Worm (Caenorhabditis elegans) whole organism, L4/young adult: ENCODE data around the gene alh-10.

Experiments used
- W03F9.2 ChIP-seq: fragments of 150-350 bp; optimal IDR thresholded peaks from 2 replicates; lab custom pipeline; 2014; ENCODE audit warnings: missing biosample characterization, missing genetic modification characterization
- dao-5 ChIP-seq: sonication (generic microtip); optimal IDR thresholded peaks from 2 replicates; lab custom pipeline; 2016; ENCODE audit warnings: missing genotype, missing genetic modification characterization, moderate library complexity, missing compliant biosample characterization
- him-1 ChIP-seq: sonication (generic microtip); optimal IDR thresholded peaks from 2 replicates; lab custom pipeline; 2016; ENCODE audit warnings: missing genotype, missing genetic modification reagents, missing genetic modification characterization, missing compliant biosample characterization

The alh-10 gene

ce11 chrX:7143515-7143914 lies at the start of gene alh-10:
Gene alh-10, minus strand, starts transcription at chrX:7143641.
- no peak for TF ChIP-seq dao-5 (tag; lab: Kevin White, UChicago)
- TF ChIP-seq W03F9.2 (tag; lab: Kevin White, UChicago), result no peak
- TF ChIP-seq him-1 (tag; lab: Kevin White, UChicago), result no peak

- TF ChIP-seq him-1 (tag; lab: Kevin White, UChicago), result no peak
- no peak for TF ChIP-seq dao-5 (tag; lab: Kevin White, UChicago)
- no peak for TF ChIP-seq W03F9.2 (tag; lab: Kevin White, UChicago)
Measured at ce11 chrX:7191882-7192281, 48.4 kb upstream of the alh-10 start, which contains the start of gene C55B6.7. Gene C55B6.7, minus strand, starts transcription at chrX:7191982.

- no peak for TF ChIP-seq dao-5 (tag; lab: Kevin White, UChicago)
- TF ChIP-seq him-1 (tag; lab: Kevin White, UChicago), result no peak
- TF ChIP-seq W03F9.2 (tag; lab: Kevin White, UChicago), result no peak
Measured at ce11 chrX:7187602-7188001, 44.2 kb upstream of the alh-10 start, which contains the start of gene C55B6.4. Gene C55B6.4, minus strand, starts transcription at chrX:7187702.

- TF ChIP-seq him-1 (tag; lab: Kevin White, UChicago) (no peak), dao-5 (tag; lab: Kevin White, UChicago) (no peak), W03F9.2 (tag; lab: Kevin White, UChicago) (peak; percentile 83)
Measured at ce11 chrX:7181627-7182026, 38.2 kb upstream of the alh-10 start.

ce11 chrX:7177341-7177740 lies 33.9 kb upstream of the alh-10 start, which contains the start of gene F43E12.1:
Gene F43E12.1, plus strand, starts transcription at chrX:7177641.
- TF ChIP-seq dao-5 (tag; lab: Kevin White, UChicago) (no peak), W03F9.2 (tag; lab: Kevin White, UChicago) (no peak), him-1 (tag; lab: Kevin White, UChicago) (no peak)

- TF ChIP-seq dao-5 (tag; lab: Kevin White, UChicago), result no peak
- no peak for TF ChIP-seq him-1 (tag; lab: Kevin White, UChicago)
- no peak for TF ChIP-seq W03F9.2 (tag; lab: Kevin White, UChicago)
Measured at ce11 chrX:7176817-7177216, 33.4 kb upstream of the alh-10 start.

- TF ChIP-seq him-1 (tag; lab: Kevin White, UChicago), result no peak
- no peak for TF ChIP-seq dao-5 (tag; lab: Kevin White, UChicago)
- TF ChIP-seq W03F9.2 (tag; lab: Kevin White, UChicago), result no peak
Measured at ce11 chrX:7175389-7175788, 31.9 kb upstream of the alh-10 start.

ce11 chrX:7170575-7171297 lies 27.3 kb upstream of the alh-10 start, which contains the start of gene bar-1:
Gene bar-1, minus strand, starts transcription at chrX:7170625.
- TF ChIP-seq W03F9.2 (tag; lab: Kevin White, UChicago) (no peak), him-1 (tag; lab: Kevin White, UChicago) (no peak), dao-5 (tag; lab: Kevin White, UChicago) (no peak)

- TF ChIP-seq him-1 (tag; lab: Kevin White, UChicago) (no peak), W03F9.2 (tag; lab: Kevin White, UChicago) (no peak), dao-5 (tag; lab: Kevin White, UChicago) (no peak)
Measured at ce11 chrX:7162764-7163163, 19.3 kb upstream of the alh-10 start.

- TF ChIP-seq dao-5 (tag; lab: Kevin White, UChicago) (no peak), him-1 (tag; lab: Kevin White, UChicago) (no peak), W03F9.2 (tag; lab: Kevin White, UChicago) (no peak)
Measured at ce11 chrX:7158736-7159135, 15.3 kb upstream of the alh-10 start, which contains the start of gene pgp-10. Gene pgp-10, plus strand, starts transcription at chrX:7159036.

ce11 chrX:7157483-7157882 lies 14.0 kb upstream of the alh-10 start:
- TF ChIP-seq him-1 (tag; lab: Kevin White, UChicago) (no peak), W03F9.2 (tag; lab: Kevin White, UChicago) (no peak), dao-5 (tag; lab: Kevin White, UChicago) (no peak)

- no peak for TF ChIP-seq him-1 (tag; lab: Kevin White, UChicago)
- no peak for TF ChIP-seq W03F9.2 (tag; lab: Kevin White, UChicago)
- TF ChIP-seq dao-5 (tag; lab: Kevin White, UChicago), result no peak
Measured at ce11 chrX:7155879-7156278, 12.4 kb upstream of the alh-10 start, which contains the start of gene C54D1.7. Gene C54D1.7, minus strand, starts transcription at chrX:7156035.

- TF ChIP-seq him-1 (tag; lab: Kevin White, UChicago) (no peak), W03F9.2 (tag; lab: Kevin White, UChicago) (no peak), dao-5 (tag; lab: Kevin White, UChicago) (no peak)
Measured at ce11 chrX:7153460-7153859, 10.0 kb upstream of the alh-10 start.
